Fruit fly (Drosophila melanogaster) whole organism, embryonic: ENCODE results near the gene CG42465.
A peak's percentile ranks its signal among the peaks of the same experiment; 100 is the strongest.

Experiments used
- Atf3 ChIP-seq: fragments of 200-800 bp; sonication (Bioruptor generic); optimal IDR thresholded peaks from 3 replicates; lab custom pipeline; 2016; ENCODE audit warnings: missing biosample characterization, missing genetic modification characterization
- CG12219 ChIP-seq: fragments of 200-800 bp; sonication (Bioruptor generic); optimal IDR thresholded peaks from 3 replicates; lab custom pipeline; 2018; ENCODE audit warnings: missing biosample characterization, mild to moderate bottlenecking, missing genetic modification characterization
- CG18599 ChIP-seq: fragments of 200-800 bp; sonication (Bioruptor generic); optimal IDR thresholded peaks from 3 replicates; lab custom pipeline; 2017; ENCODE audit warnings: missing biosample characterization, missing genetic modification characterization, mild to moderate bottlenecking, moderate library complexity, missing genetic modification reagents
- CG2129 ChIP-seq: fragments of 200-800 bp; sonication (Bioruptor generic); IDR thresholded peaks from 2 replicates; pipeline ENCODE4 v1.3.6; 2022; ENCODE audit warnings: missing biosample characterization, missing genetic modification characterization; ENCODE audit not compliant: partially characterized antibody
- CG4360 ChIP-seq: fragments of 200-800 bp; sonication (Bioruptor generic); IDR thresholded peaks from 2 replicates; pipeline ENCODE4 v1.3.6; 2022; ENCODE audit warnings: missing biosample characterization, missing genetic modification characterization
- Mad ChIP-seq: fragments of 200-800 bp; sonication (Bioruptor generic); optimal IDR thresholded peaks from 2 replicates; lab custom pipeline; 2016; ENCODE audit warnings: missing biosample characterization, missing genetic modification characterization
- NfI ChIP-seq: fragments of 200-800 bp; sonication (Bioruptor generic); optimal IDR thresholded peaks from 3 replicates; lab custom pipeline; 2018; ENCODE audit warnings: missing biosample characterization, mild to moderate bottlenecking, missing genetic modification characterization, moderate library complexity
- disco-r ChIP-seq: fragments of 200-800 bp; sonication (Bioruptor generic); optimal IDR thresholded peaks from 2 replicates; lab custom pipeline; 2016; ENCODE audit warnings: missing biosample characterization, missing genetic modification characterization
- fd64A ChIP-seq: fragments of 200-800 bp; sonication (Bioruptor generic); optimal IDR thresholded peaks from 3 replicates; lab custom pipeline; 2018; ENCODE audit warnings: missing biosample characterization, mild to moderate bottlenecking, missing genetic modification characterization
- hth ChIP-seq: fragments of >200 bp; optimal IDR thresholded peaks from 2 replicates; lab custom pipeline; 2017; ENCODE audit warnings: inconsistent platforms
- pan ChIP-seq, 4 experiments: fragments of >200 bp in 3 of 4; fragments of 200-800 bp in 1 of 4; sonication (Bioruptor generic) in 1 of 4; optimal IDR thresholded peaks in 3 of 4; IDR thresholded peaks in 1 of 4; 2 replicates each; pipeline versions ENCODE4 v1.3.6 to Lab custom; 2017 to 2022; ENCODE audit warnings: missing biosample characterization in 2 of 4, missing genetic modification characterization in 2 of 4, mixed read lengths in 1 of 4
- slou ChIP-seq: fragments of 200-800 bp; sonication (Bioruptor generic); optimal IDR thresholded peaks from 3 replicates; lab custom pipeline; 2016; ENCODE audit warnings: missing biosample characterization, missing genetic modification characterization

DNA sequence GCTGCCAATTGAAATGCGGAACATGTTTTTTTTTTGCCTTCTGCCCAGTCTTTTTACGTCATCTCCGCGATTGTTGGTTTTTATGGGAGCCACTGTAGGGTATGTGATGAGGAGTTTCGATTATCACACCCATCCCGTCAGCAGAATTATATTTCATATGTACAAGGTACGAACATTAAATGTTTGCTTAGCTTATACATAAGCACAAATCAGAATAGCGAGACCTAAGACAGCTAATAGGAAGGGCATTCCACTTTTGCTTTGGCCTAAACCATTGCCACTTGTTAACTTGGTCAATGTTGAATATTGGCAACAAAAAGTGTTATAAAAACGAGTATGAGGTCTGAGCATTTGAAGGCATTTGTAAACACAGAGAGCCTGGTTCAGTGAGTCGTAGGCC lies 3.3 kb downstream of the CG42465 start, which contains the start of gene CG2816:
- TF ChIP-seq Mad (GFP tag; lab: Kevin White, UChicago) (peak; percentile 11), NfI (GFP tag; lab: Kevin White, UChicago) (peak; percentile 78), Atf3 (GFP tag; lab: Kevin White, UChicago) (peak; percentile 26), pan (optimal IDR thresholded peaks at IDR 0.05; lab: Kevin White, UChicago) (no peak), pan (GFP tag; optimal IDR thresholded peaks at IDR 0.05 in 1 of 2, IDR thresholded peaks at IDR 0.05 in 1 of 2) (peak in 1 of 2 experiments; percentile 60), CG18599 (peak; percentile 61), CG12219 (GFP tag; lab: Kevin White, UChicago) (peak; percentile 59), fd64A (GFP tag; lab: Kevin White, UChicago) (no peak), slou (peak; percentile 14), hth (lab: Kevin White, UChicago) (no peak), CG2129 (no peak), disco-r (no peak), CG4360 (GFP tag; lab: Robert Waterston, UW) (no peak)
